Worm (Caenorhabditis elegans) whole organism, late embryonic: ENCODE results near the gene ZK632.4.
A peak's percentile ranks its signal among the peaks of the same experiment; 100 is the strongest.

Source experiments
- C08G9.2 ChIP-seq: sonication (generic microtip); optimal IDR thresholded peaks from 2 replicates; lab custom pipeline; 2016; ENCODE audit warnings: mild to moderate bottlenecking, missing genetic modification characterization, moderate library complexity, missing compliant biosample characterization
- C38D4.7 ChIP-seq: fragments of 200-800 bp; sonication (Bioruptor generic); optimal IDR thresholded peaks from 2 replicates; lab custom pipeline; 2018; ENCODE audit warnings: mild to moderate bottlenecking, missing genetic modification characterization, moderate library complexity, missing compliant biosample characterization
- K02D7.2 ChIP-seq: sonication (generic microtip); optimal IDR thresholded peaks from 2 replicates; lab custom pipeline; 2017; ENCODE audit warnings: mild to moderate bottlenecking, missing genetic modification characterization, missing compliant biosample characterization
- K09A11.1 ChIP-seq: sonication (generic microtip); optimal IDR thresholded peaks from 2 replicates; lab custom pipeline; 2017; ENCODE audit warnings: antibody characterized with exemption, mild to moderate bottlenecking, missing genetic modification characterization, missing compliant biosample characterization; ENCODE audit not compliant: insufficient read depth
- T23F11.4 ChIP-seq: fragments of 200-800 bp; sonication (Bioruptor generic); optimal IDR thresholded peaks from 2 replicates; lab custom pipeline; 2018; ENCODE audit warnings: mild to moderate bottlenecking, missing genetic modification characterization, missing compliant biosample characterization
- Y22D7AL.16 ChIP-seq: sonication (generic microtip); optimal IDR thresholded peaks from 2 replicates; lab custom pipeline; 2016; ENCODE audit warnings: missing genetic modification characterization, missing compliant biosample characterization
- ahr-1 ChIP-seq: sonication (generic microtip); optimal IDR thresholded peaks from 2 replicates; lab custom pipeline; 2016; ENCODE audit warnings: missing genetic modification characterization, missing compliant biosample characterization
- ama-1 ChIP-seq: fragments of 150-350 bp; optimal IDR thresholded peaks from 2 replicates; lab custom pipeline; 2014
- ceh-18 ChIP-seq: sonication (generic microtip); optimal IDR thresholded peaks from 2 replicates; lab custom pipeline; 2016; ENCODE audit warnings: missing genetic modification characterization, missing compliant biosample characterization
- ceh-19 ChIP-seq: fragments of 200-800 bp; sonication (Bioruptor generic); optimal IDR thresholded peaks from 2 replicates; lab custom pipeline; 2018; ENCODE audit warnings: mild to moderate bottlenecking, missing genetic modification characterization, missing compliant biosample characterization
- ceh-2 ChIP-seq: sonication (generic microtip); optimal IDR thresholded peaks from 2 replicates; lab custom pipeline; 2016; ENCODE audit warnings: missing genotype, missing genetic modification characterization, missing compliant biosample characterization
- ceh-30 ChIP-seq: fragments of 150-350 bp; optimal IDR thresholded peaks from 2 replicates; lab custom pipeline; 2014; ENCODE audit warnings: missing biosample characterization, missing genetic modification characterization
- ceh-31 ChIP-seq: sonication (generic microtip); optimal IDR thresholded peaks from 2 replicates; lab custom pipeline; 2016; ENCODE audit warnings: missing genetic modification characterization, missing compliant biosample characterization
- ceh-34 ChIP-seq: sonication (generic microtip); optimal IDR thresholded peaks from 2 replicates; lab custom pipeline; 2016; ENCODE audit warnings: mild to moderate bottlenecking, missing genetic modification characterization, missing compliant biosample characterization
- ceh-48 ChIP-seq: sonication (generic microtip); optimal IDR thresholded peaks from 2 replicates; lab custom pipeline; 2016; ENCODE audit warnings: missing genetic modification characterization, inconsistent platforms, missing compliant biosample characterization
- ceh-6 ChIP-seq: fragments of 200-800 bp; sonication (Bioruptor generic); optimal IDR thresholded peaks from 2 replicates; lab custom pipeline; 2018; ENCODE audit warnings: mild to moderate bottlenecking, missing genetic modification characterization, missing compliant biosample characterization
- dve-1 ChIP-seq: sonication (generic microtip); optimal IDR thresholded peaks from 2 replicates; lab custom pipeline; 2017; ENCODE audit warnings: antibody characterized with exemption, mild to moderate bottlenecking, missing genetic modification characterization, missing compliant biosample characterization
- elt-2 ChIP-seq: sonication (generic microtip); optimal IDR thresholded peaks from 2 replicates; lab custom pipeline; 2016; ENCODE audit warnings: missing genetic modification reagents, missing genetic modification characterization, missing compliant biosample characterization
- ets-4 ChIP-seq: sonication (generic microtip); optimal IDR thresholded peaks from 2 replicates; lab custom pipeline; 2016; ENCODE audit warnings: missing genetic modification characterization, missing compliant biosample characterization
- eyg-1 ChIP-seq: sonication (generic microtip); optimal IDR thresholded peaks from 2 replicates; lab custom pipeline; 2016; ENCODE audit warnings: missing genotype, missing genetic modification characterization, missing compliant biosample characterization
- fkh-10 ChIP-seq: fragments of 150-350 bp; optimal IDR thresholded peaks from 2 replicates; lab custom pipeline; 2014; ENCODE audit warnings: missing biosample characterization, missing genetic modification reagents, missing genetic modification characterization
- fkh-6 ChIP-seq: sonication (generic microtip); optimal IDR thresholded peaks from 2 replicates; lab custom pipeline; 2016; ENCODE audit warnings: missing genetic modification characterization, missing compliant biosample characterization
- hlh-30 ChIP-seq: sonication (generic microtip); optimal IDR thresholded peaks from 2 replicates; lab custom pipeline; 2017; ENCODE audit warnings: antibody characterized with exemption, missing genetic modification characterization, missing compliant biosample characterization; ENCODE audit not compliant: insufficient read depth
- hlh-6 ChIP-seq: sonication (generic microtip); optimal IDR thresholded peaks from 2 replicates; lab custom pipeline; 2016; ENCODE audit warnings: missing genotype, missing genetic modification characterization, missing compliant biosample characterization
- lim-6 ChIP-seq: sonication (generic microtip); optimal IDR thresholded peaks from 2 replicates; lab custom pipeline; 2016; ENCODE audit warnings: missing genetic modification characterization, missing compliant biosample characterization
- lin-11 ChIP-seq: fragments of 200-800 bp; sonication (Bioruptor generic); optimal IDR thresholded peaks from 2 replicates; lab custom pipeline; 2018; ENCODE audit warnings: mild to moderate bottlenecking, missing genetic modification characterization, missing compliant biosample characterization
- madf-2 ChIP-seq: sonication (generic microtip); optimal IDR thresholded peaks from 2 replicates; lab custom pipeline; 2017; ENCODE audit warnings: missing genetic modification characterization, missing compliant biosample characterization
- mec-3 ChIP-seq: sonication (generic microtip); optimal IDR thresholded peaks from 2 replicates; lab custom pipeline; 2016; ENCODE audit warnings: borderline replicate concordance, missing genetic modification characterization, missing compliant biosample characterization
- nfya-1 ChIP-seq: sonication (generic microtip); optimal IDR thresholded peaks from 2 replicates; lab custom pipeline; 2017; ENCODE audit warnings: missing genetic modification characterization, mild to moderate bottlenecking, missing compliant biosample characterization, antibody characterized with exemption, moderate library complexity
- nhr-232 ChIP-seq: sonication (generic microtip); optimal IDR thresholded peaks from 2 replicates; lab custom pipeline; 2016; ENCODE audit warnings: missing genetic modification characterization, missing compliant biosample characterization
- npax-4 ChIP-seq: sonication (generic microtip); optimal IDR thresholded peaks from 2 replicates; lab custom pipeline; 2016; ENCODE audit warnings: missing genetic modification characterization, missing compliant biosample characterization
- odd-2 ChIP-seq: sonication (generic microtip); optimal IDR thresholded peaks from 2 replicates; lab custom pipeline; 2017; ENCODE audit warnings: antibody characterized with exemption, mild to moderate bottlenecking, missing genetic modification characterization, missing compliant biosample characterization
- pat-9 ChIP-seq: fragments of 200-800 bp; sonication (Bioruptor generic); optimal IDR thresholded peaks from 2 replicates; lab custom pipeline; 2018; ENCODE audit warnings: mild to moderate bottlenecking, missing genetic modification characterization, moderate library complexity, missing compliant biosample characterization
- pqm-1 ChIP-seq: sonication (generic microtip); optimal IDR thresholded peaks from 2 replicates; lab custom pipeline; 2016; ENCODE audit warnings: missing genetic modification characterization, missing compliant biosample characterization
- ref-2 ChIP-seq: sonication (generic microtip); optimal IDR thresholded peaks from 2 replicates; lab custom pipeline; 2016; ENCODE audit warnings: missing genetic modification characterization, missing compliant biosample characterization
- rnt-1 ChIP-seq: sonication (generic microtip); optimal IDR thresholded peaks from 2 replicates; lab custom pipeline; 2016; ENCODE audit warnings: missing genetic modification characterization, missing compliant biosample characterization
- sox-2 ChIP-seq: fragments of 200-800 bp; sonication (Bioruptor generic); IDR thresholded peaks from 2 replicates; pipeline ENCODE4 v1.3.6; 2022; ENCODE audit warnings: missing genetic modification reagents, missing genetic modification characterization, missing compliant biosample characterization
- sox-4 ChIP-seq: sonication (generic microtip); optimal IDR thresholded peaks from 2 replicates; lab custom pipeline; 2017; ENCODE audit warnings: mild to moderate bottlenecking, missing genetic modification characterization, inconsistent platforms, missing compliant biosample characterization
- tbx-2 ChIP-seq: sonication (generic microtip); optimal IDR thresholded peaks from 2 replicates; lab custom pipeline; 2016; ENCODE audit warnings: missing genetic modification characterization, missing compliant biosample characterization
- tbx-7 ChIP-seq: sonication (generic microtip); optimal IDR thresholded peaks from 2 replicates; lab custom pipeline; 2016; ENCODE audit warnings: missing genotype, missing genetic modification characterization, missing compliant biosample characterization
- ttx-3 ChIP-seq: sonication (generic microtip); optimal IDR thresholded peaks from 2 replicates; lab custom pipeline; 2016; ENCODE audit warnings: missing genetic modification reagents, missing genetic modification characterization, missing compliant biosample characterization
- unc-3 ChIP-seq, 2 experiments: fragments of 200-800 bp in 1 of 2; sonication (Bioruptor generic) in 1 of 2; sonication (generic microtip) in 1 of 2; conservative IDR thresholded peaks in 1 of 2; optimal IDR thresholded peaks in 1 of 2; 2 replicates each; pipeline versions ENCODE4 v1.3.6 to Lab custom; 2016 to 2022; ENCODE audit warnings: missing compliant biosample characterization in 2 of 2, missing genetic modification characterization in 2 of 2, missing genetic modification reagents in 1 of 2
- unc-42 ChIP-seq: sonication (generic microtip); optimal IDR thresholded peaks from 2 replicates; lab custom pipeline; 2016; ENCODE audit warnings: missing genotype, missing genetic modification characterization, missing compliant biosample characterization
- unc-86 ChIP-seq: sonication (generic microtip); optimal IDR thresholded peaks from 2 replicates; lab custom pipeline; 2016; ENCODE audit warnings: missing genetic modification characterization, missing compliant biosample characterization
- zip-5 ChIP-seq: sonication (generic microtip); optimal IDR thresholded peaks from 2 replicates; lab custom pipeline; 2016; ENCODE audit warnings: missing genetic modification characterization, missing compliant biosample characterization

Gene ZK632.4

ce11 chrIII:9782483-9783081, 24.7 kb downstream of the ZK632.4 start, which contains the start of gene R10E11.6:
R10E11.6 (plus strand) TSS chrIII:9783006.
- TF ChIP-seq eyg-1 (tag; lab: Kevin White, UChicago): no peak
- TF ChIP-seq fkh-10: no peak
- TF ChIP-seq hlh-6: no peak
- no peak for TF ChIP-seq unc-86 (tag; lab: Kevin White, UChicago)
- no peak for TF ChIP-seq pat-9
- no peak for TF ChIP-seq ref-2
- no peak for TF ChIP-seq T23F11.4 (GFP tag; lab: Kevin White, UChicago)
- TF ChIP-seq lim-6 (tag; lab: Kevin White, UChicago): no peak
- no peak for TF ChIP-seq tbx-7 (tag; lab: Kevin White, UChicago)
- no peak for TF ChIP-seq unc-3 (GFP tag; conservative IDR thresholded peaks at IDR 0.05; lab: Robert Waterston, UW)
- no peak for TF ChIP-seq unc-3 (tag; optimal IDR thresholded peaks at IDR 0.05; lab: Kevin White, UChicago)
- no peak for TF ChIP-seq C38D4.7 (GFP tag; lab: Kevin White, UChicago)
- TF ChIP-seq nhr-232 (tag; lab: Kevin White, UChicago): no peak
- TF ChIP-seq ceh-2 (tag; lab: Kevin White, UChicago): no peak
- TF ChIP-seq sox-2 (GFP tag; lab: Robert Waterston, UW): no peak
- TF ChIP-seq madf-2 (tag; lab: Kevin White, UChicago): no peak
- no peak for TF ChIP-seq mec-3 (tag; lab: Kevin White, UChicago)
- TF ChIP-seq ama-1 (lab: Kevin White, UChicago): no peak
- no peak for TF ChIP-seq ahr-1

- TF ChIP-seq elt-2 (tag; lab: Kevin White, UChicago) (peak; percentile 56), ceh-6 (GFP tag; lab: Kevin White, UChicago) (no peak)
Observed at ce11 chrIII:9782011-9782436, 25.2 kb downstream of the ZK632.4 start, which contains the start of gene vha-2. vha-2 (plus strand) TSS chrIII:9782164.

- TF ChIP-seq ceh-6 (GFP tag; lab: Kevin White, UChicago) (no peak), nfya-1 (tag; lab: Kevin White, UChicago) (peak; percentile 82), lin-11 (tag; lab: Kevin White, UChicago) (no peak), zip-5 (no peak), K09A11.1 (tag; lab: Kevin White, UChicago) (peak; percentile 15), ceh-19 (GFP tag; lab: Kevin White, UChicago) (no peak), ets-4 (tag; lab: Kevin White, UChicago) (peak; percentile 14), ceh-48 (peak; percentile 47), unc-42 (tag; lab: Kevin White, UChicago) (peak; percentile 44), ref-2 (peak; percentile 63), ceh-18 (tag; lab: Kevin White, UChicago) (peak; percentile 52), pqm-1 (tag; lab: Kevin White, UChicago) (no peak), tbx-2 (tag; lab: Kevin White, UChicago) (peak; percentile 65), odd-2 (tag; lab: Kevin White, UChicago) (no peak), fkh-6 (tag; lab: Kevin White, UChicago) (no peak), elt-2 (tag; lab: Kevin White, UChicago) (peak; percentile 39), hlh-30 (tag; lab: Kevin White, UChicago) (peak; percentile 26), ttx-3 (tag; lab: Kevin White, UChicago) (peak; percentile 2), ceh-30 (tag; lab: Kevin White, UChicago) (peak; percentile 26), sox-4 (tag; lab: Kevin White, UChicago) (no peak), ceh-34 (tag; lab: Kevin White, UChicago) (peak; percentile 31), unc-86 (tag; lab: Kevin White, UChicago) (peak; percentile 40), C08G9.2 (peak; percentile 15), dve-1 (tag; lab: Kevin White, UChicago) (peak; percentile 58), npax-4 (tag; lab: Kevin White, UChicago) (no peak), C38D4.7 (GFP tag; lab: Kevin White, UChicago) (no peak), ceh-31 (tag; lab: Kevin White, UChicago) (peak; percentile 61), Y22D7AL.16 (tag; lab: Kevin White, UChicago) (no peak), ama-1 (lab: Kevin White, UChicago) (peak; percentile 24), rnt-1 (tag; lab: Kevin White, UChicago) (peak; percentile 55), ahr-1 (no peak), K02D7.2 (tag; lab: Kevin White, UChicago) (no peak)
Observed at ce11 chrIII:9780665-9781304, 26.5 kb downstream of the ZK632.4 start, which contains the start of gene vha-1. vha-1 (plus strand) TSS chrIII:9781254.
